ENCODE assay signal across 1 fruit fly cellular context in the genomic region with DNA sequence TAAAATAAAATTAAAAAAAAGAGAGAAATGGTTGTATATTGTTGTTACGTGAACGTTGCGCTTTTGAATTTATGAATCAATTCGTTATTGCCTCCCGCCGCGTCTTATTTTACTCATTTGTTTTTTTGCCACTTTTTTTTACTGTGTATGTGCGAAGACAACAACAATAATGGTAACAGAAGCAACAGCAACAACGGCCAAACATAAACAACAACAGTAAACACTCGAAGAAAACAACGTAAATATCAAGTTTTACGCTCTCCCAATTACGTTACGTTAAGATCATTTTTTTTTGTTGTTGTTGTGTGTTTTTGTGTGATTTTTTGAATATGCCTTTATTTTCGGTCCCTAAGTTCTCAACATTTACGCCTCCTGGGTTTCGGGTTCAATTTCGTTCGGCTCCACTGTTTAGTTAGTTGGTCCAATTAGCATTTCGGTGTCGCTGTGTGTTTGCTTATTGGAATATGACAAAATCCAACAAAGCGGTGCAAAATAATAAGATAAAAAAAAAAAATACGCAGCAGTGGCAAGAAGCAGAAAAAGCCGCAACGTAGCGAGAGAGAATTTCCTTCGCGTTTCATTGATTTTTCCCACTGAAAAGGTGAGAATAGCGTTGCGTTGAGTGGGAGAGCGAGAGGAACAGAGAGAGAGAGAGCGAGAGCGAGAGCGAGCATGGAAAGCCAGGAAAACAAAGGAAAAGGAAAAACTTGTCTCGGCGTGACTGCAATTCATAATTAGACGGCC.
TF ChIP-seq lines count a peak whose summit lies in the region.

No protein-coding gene starts in this region.

TF ChIP-seq in whole organism, embryonic, 481 proteins besides CTCF, POLR2A, EP300 and RAD21 (continued from another document and continues in another):
- TF ChIP-seq vnd (GFP tag; IDR thresholded peaks at IDR 0.05; lab: Robert Waterston, UW; ENCODE audit: partially characterized antibody) = no peak
- TF ChIP-seq CG14441 (GFP tag; IDR thresholded peaks at IDR 0.05; lab: Robert Waterston, UW) = peak; percentile 38; the same call in 1 of the 2 replicates
- TF ChIP-seq Hmr (GFP tag; optimal IDR thresholded peaks at IDR 0.05; lab: Kevin White, UChicago) = peak; percentile 48
- TF ChIP-seq Pdp1 (GFP tag; optimal IDR thresholded peaks at IDR 0.05; lab: Kevin White, UChicago) = no peak
- no peak for TF ChIP-seq eyg (GFP tag; optimal IDR thresholded peaks at IDR 0.05; lab: Kevin White, UChicago)
- peak; percentile 44 for TF ChIP-seq Oli (tag; optimal IDR thresholded peaks at IDR 0.05; lab: Kevin White, UChicago)
- TF ChIP-seq CG10543 (GFP tag; optimal IDR thresholded peaks at IDR 0.05; lab: Kevin White, UChicago) = no peak
- TF ChIP-seq CG3726 (GFP tag; IDR thresholded peaks at IDR 0.05; lab: Robert Waterston, UW) = no peak
- peak; percentile 30 for TF ChIP-seq CHES-1-like (GFP tag; optimal IDR thresholded peaks at IDR 0.05; lab: Kevin White, UChicago)
- no peak for TF ChIP-seq CG2199 (GFP tag; IDR thresholded peaks at IDR 0.05; lab: Robert Waterston, UW)
- TF ChIP-seq exex (tag; optimal IDR thresholded peaks at IDR 0.05; lab: Kevin White, UChicago) = peak; percentile 7
- no peak for TF ChIP-seq slou (GFP tag; optimal IDR thresholded peaks at IDR 0.05; lab: Kevin White, UChicago)
- no peak for TF ChIP-seq dan (GFP tag; IDR thresholded peaks at IDR 0.05; lab: Robert Waterston, UW)
- no peak for TF ChIP-seq nerfin-1 (tag; optimal IDR thresholded peaks at IDR 0.05; lab: Kevin White, UChicago)
- no peak for TF ChIP-seq CG10959 (GFP tag; IDR thresholded peaks at IDR 0.05; lab: Robert Waterston, UW)
- TF ChIP-seq yki (optimal IDR thresholded peaks at IDR 0.05; lab: Kevin White, UChicago) = peak; percentile 93
- TF ChIP-seq Nf-YA (GFP tag; IDR thresholded peaks at IDR 0.05; lab: Robert Waterston, UW) = no peak
- TF ChIP-seq HHEX (GFP tag; optimal IDR thresholded peaks at IDR 0.05; lab: Kevin White, UChicago) = peak; percentile 31
- TF ChIP-seq abd-A (tag; optimal IDR thresholded peaks at IDR 0.05; lab: Kevin White, UChicago) = no peak
- peak; percentile 20 to 27 for TF ChIP-seq dpn (GFP tag; optimal IDR thresholded peaks at IDR 0.05; lab: Kevin White, UChicago)
- TF ChIP-seq fru (optimal IDR thresholded peaks at IDR 0.05; lab: Kevin White, UChicago) = no peak
- no peak for TF ChIP-seq CG10209 (GFP tag; optimal IDR thresholded peaks at IDR 0.05; lab: Kevin White, UChicago)
- TF ChIP-seq CG1603 (tag; optimal IDR thresholded peaks at IDR 0.05; lab: Kevin White, UChicago) = peak; percentile 1
- TF ChIP-seq cas (GFP tag; IDR thresholded peaks at IDR 0.05; lab: Robert Waterston, UW) = no peak
- TF ChIP-seq CG10979 (tag; optimal IDR thresholded peaks at IDR 0.05; lab: Kevin White, UChicago) = peak; percentile 55
- no peak for TF ChIP-seq Bgb (GFP tag; IDR thresholded peaks at IDR 0.05; lab: Robert Waterston, UW; ENCODE audit: partially characterized antibody)
- TF ChIP-seq dysf (GFP tag; IDR thresholded peaks at IDR 0.05; lab: Robert Waterston, UW) = peak; percentile 39; the same call in 1 of the 3 replicates
- peak; percentile 26 for TF ChIP-seq caup (GFP tag; optimal IDR thresholded peaks at IDR 0.05; lab: Kevin White, UChicago; ENCODE audit: severe bottlenecking)
- TF ChIP-seq CG32767 (GFP tag; IDR thresholded peaks at IDR 0.05; lab: Robert Waterston, UW) = peak; percentile 49; the same call in 1 of the 2 replicates
- no peak for TF ChIP-seq ato (GFP tag; IDR thresholded peaks at IDR 0.05; lab: Robert Waterston, UW; ENCODE audit: partially characterized antibody)
- TF ChIP-seq CG6683 (GFP tag; optimal IDR thresholded peaks at IDR 0.05; lab: Kevin White, UChicago) = no peak
- TF ChIP-seq CG17802 (tag; optimal IDR thresholded peaks at IDR 0.05; lab: Kevin White, UChicago) = no peak
- TF ChIP-seq CG12659 (GFP tag; optimal IDR thresholded peaks at IDR 0.05; lab: Kevin White, UChicago) = peak; percentile 39
- TF ChIP-seq CG11456 (GFP tag; IDR thresholded peaks at IDR 0.05; lab: Robert Waterston, UW) = no peak
- no peak for TF ChIP-seq luna (GFP tag; optimal IDR thresholded peaks at IDR 0.05; lab: Kevin White, UChicago)
- no peak for TF ChIP-seq CG11093 (GFP tag; IDR thresholded peaks at IDR 0.05; lab: Robert Waterston, UW)
- TF ChIP-seq org-1 (GFP tag; optimal IDR thresholded peaks at IDR 0.05; lab: Kevin White, UChicago) = peak; percentile 27
- no peak for TF ChIP-seq CG8359 (GFP tag; optimal IDR thresholded peaks at IDR 0.05; lab: Kevin White, UChicago; ENCODE audit: borderline replicate concordance)
- no peak for TF ChIP-seq Mes4 (GFP tag; optimal IDR thresholded peaks at IDR 0.05; lab: Kevin White, UChicago)
- 0 out of 2 replicates have a peak, but pooled peaks have one; percentile 12 for TF ChIP-seq al (GFP tag; IDR thresholded peaks at IDR 0.05; lab: Robert Waterston, UW)
- no peak for TF ChIP-seq CG10147 (GFP tag; optimal IDR thresholded peaks at IDR 0.05; lab: Kevin White, UChicago)
- no peak for TF ChIP-seq CG42726 (GFP tag; IDR thresholded peaks at IDR 0.05; lab: Robert Waterston, UW; ENCODE audit: partially characterized antibody)
- peak; percentile 1 for TF ChIP-seq Antp (GFP tag; optimal IDR thresholded peaks at IDR 0.05; lab: Kevin White, UChicago)
- peak; percentile 89 for TF ChIP-seq CG17359 (tag; optimal IDR thresholded peaks at IDR 0.05; lab: Kevin White, UChicago)
- TF ChIP-seq Poxn (GFP tag; IDR thresholded peaks at IDR 0.05; lab: Robert Waterston, UW) = no peak
- no peak for TF ChIP-seq pnt (GFP tag; optimal IDR thresholded peaks at IDR 0.05; lab: Kevin White, UChicago)
- TF ChIP-seq CG14014 (GFP tag; IDR thresholded peaks at IDR 0.05; lab: Robert Waterston, UW) = no peak
- TF ChIP-seq Nf-YC (tag; optimal IDR thresholded peaks at IDR 0.05; lab: Kevin White, UChicago) = peak; percentile 21
- peak in 1 of 2 experiments; percentile 31 for TF ChIP-seq bsh (GFP tag; optimal IDR thresholded peaks at IDR 0.05; lab: Kevin White, UChicago)
- peak in 1 of 3 experiments; percentile 25 for TF ChIP-seq lola (GFP tag; optimal IDR thresholded peaks at IDR 0.05; lab: Kevin White, UChicago)
- no peak for TF ChIP-seq CG14710 (tag; optimal IDR thresholded peaks at IDR 0.05; lab: Kevin White, UChicago)
- no peak for TF ChIP-seq CG14965 (GFP tag; optimal IDR thresholded peaks at IDR 0.05; lab: Kevin White, UChicago; ENCODE audit: borderline replicate concordance)
- TF ChIP-seq toy (GFP tag; IDR thresholded peaks at IDR 0.05; lab: Robert Waterston, UW) = no peak
- TF ChIP-seq grn (GFP tag; optimal IDR thresholded peaks at IDR 0.05; lab: Kevin White, UChicago) = no peak
- no peak for TF ChIP-seq cato (GFP tag; optimal IDR thresholded peaks at IDR 0.05; lab: Kevin White, UChicago; ENCODE audit: borderline replicate concordance)
- no peak for TF ChIP-seq hb (GFP tag; IDR thresholded peaks at IDR 0.05; lab: Robert Waterston, UW; ENCODE audit: partially characterized antibody)
- no peak for TF ChIP-seq Opbp (GFP tag; IDR thresholded peaks at IDR 0.05; lab: Robert Waterston, UW; ENCODE audit: partially characterized antibody)
- no peak for TF ChIP-seq crp (GFP tag; optimal IDR thresholded peaks at IDR 0.05; lab: Kevin White, UChicago)
- TF ChIP-seq CG2202 (tag; optimal IDR thresholded peaks at IDR 0.05; lab: Kevin White, UChicago) = no peak
- no peak for TF ChIP-seq Dp (GFP tag; optimal IDR thresholded peaks at IDR 0.05; lab: Kevin White, UChicago)
- no peak for TF ChIP-seq Ravus (GFP tag; IDR thresholded peaks at IDR 0.05; lab: Robert Waterston, UW)
- peak; percentile 59 for TF ChIP-seq CG11504 (tag; optimal IDR thresholded peaks at IDR 0.05; lab: Kevin White, UChicago)
- no peak for TF ChIP-seq HmgD (GFP tag; optimal IDR thresholded peaks at IDR 0.05; lab: Kevin White, UChicago)
- TF ChIP-seq psq (GFP tag; optimal IDR thresholded peaks at IDR 0.05; lab: Kevin White, UChicago) = no peak
- TF ChIP-seq CG2129 (GFP tag; IDR thresholded peaks at IDR 0.05; lab: Robert Waterston, UW; ENCODE audit: partially characterized antibody) = no peak
- no peak for TF ChIP-seq CG2875 (GFP tag; optimal IDR thresholded peaks at IDR 0.05; lab: Kevin White, UChicago)
- no peak for TF ChIP-seq CG7372 (GFP tag; IDR thresholded peaks at IDR 0.05; lab: Robert Waterston, UW)
- no peak for TF ChIP-seq kni (GFP tag; optimal IDR thresholded peaks at IDR 0.05; lab: Kevin White, UChicago)
- TF ChIP-seq mirr (GFP tag; optimal IDR thresholded peaks at IDR 0.05; lab: Kevin White, UChicago) = no peak
- TF ChIP-seq CG12219 (GFP tag; optimal IDR thresholded peaks at IDR 0.05; lab: Kevin White, UChicago) = no peak
- TF ChIP-seq dmrt11E (tag; optimal IDR thresholded peaks at IDR 0.05; lab: Kevin White, UChicago) = peak; percentile 22
- TF ChIP-seq CG2712 (tag; optimal IDR thresholded peaks at IDR 0.05; lab: Kevin White, UChicago) = peak; percentile 39
- TF ChIP-seq Usf (GFP tag; optimal IDR thresholded peaks at IDR 0.05; lab: Kevin White, UChicago) = no peak
- TF ChIP-seq repo (GFP tag; optimal IDR thresholded peaks at IDR 0.05; lab: Kevin White, UChicago) = no peak
- TF ChIP-seq E2f1 (GFP tag; IDR thresholded peaks at IDR 0.05; lab: Robert Waterston, UW) = no peak
- peak; percentile 98 for TF ChIP-seq CG9437 (GFP tag; optimal IDR thresholded peaks at IDR 0.05; lab: Kevin White, UChicago)
- no peak; the same call in 2 of the 3 replicates for TF ChIP-seq Doc3 (GFP tag; IDR thresholded peaks at IDR 0.05; lab: Robert Waterston, UW; ENCODE audit: partially characterized antibody)
- peak; percentile 25 for TF ChIP-seq phol (tag; optimal IDR thresholded peaks at IDR 0.05; lab: Kevin White, UChicago)
- TF ChIP-seq Hr78 (GFP tag; optimal IDR thresholded peaks at IDR 0.05; lab: Kevin White, UChicago) = no peak
- TF ChIP-seq bcd (GFP tag; optimal IDR thresholded peaks at IDR 0.05; lab: Kevin White, UChicago) = no peak
- peak; percentile 36 for TF ChIP-seq cwo (GFP tag; optimal IDR thresholded peaks at IDR 0.05; lab: Kevin White, UChicago)
- no peak for TF ChIP-seq hth (optimal IDR thresholded peaks at IDR 0.05; lab: Kevin White, UChicago)
- TF ChIP-seq h (optimal IDR thresholded peaks at IDR 0.05; lab: Kevin White, UChicago) = no peak
- no peak for TF ChIP-seq nau (GFP tag; optimal IDR thresholded peaks at IDR 0.05; lab: Kevin White, UChicago)
- TF ChIP-seq CG13624 (GFP tag; optimal IDR thresholded peaks at IDR 0.05; lab: Kevin White, UChicago) = peak; percentile 40
- no peak for TF ChIP-seq klu (GFP tag; IDR thresholded peaks at IDR 0.05; lab: Robert Waterston, UW)
- TF ChIP-seq Sry-β (GFP tag; optimal IDR thresholded peaks at IDR 0.05; lab: Kevin White, UChicago) = no peak
- no peak for TF ChIP-seq nerfin-2 (GFP tag; IDR thresholded peaks at IDR 0.05; lab: Robert Waterston, UW; ENCODE audit: partially characterized antibody)
- no peak for TF ChIP-seq CG6272 (GFP tag; IDR thresholded peaks at IDR 0.05; lab: Robert Waterston, UW)
- TF ChIP-seq CG5953 (GFP tag; IDR thresholded peaks at IDR 0.05; lab: Robert Waterston, UW) = no peak
- TF ChIP-seq mam (GFP tag; optimal IDR thresholded peaks at IDR 0.05; lab: Kevin White, UChicago) = no peak
- TF ChIP-seq CG8281 (tag; optimal IDR thresholded peaks at IDR 0.05; lab: Kevin White, UChicago) = no peak
- TF ChIP-seq D19B (GFP tag; optimal IDR thresholded peaks at IDR 0.05; lab: Kevin White, UChicago) = peak; percentile 24
- no peak for TF ChIP-seq CG11723 (GFP tag; optimal IDR thresholded peaks at IDR 0.05; lab: Kevin White, UChicago)
- TF ChIP-seq gsb-n (tag; optimal IDR thresholded peaks at IDR 0.05; lab: Kevin White, UChicago) = no peak
- peak; percentile 35; the same call in 1 of the 2 replicates for TF ChIP-seq CG4730 (GFP tag; IDR thresholded peaks at IDR 0.05; lab: Robert Waterston, UW)
- no peak for TF ChIP-seq CG34224 (GFP tag; IDR thresholded peaks at IDR 0.05; lab: Robert Waterston, UW; ENCODE audit: partially characterized antibody)
- no peak for TF ChIP-seq Gsc (GFP tag; IDR thresholded peaks at IDR 0.05; lab: Robert Waterston, UW)
- no peak for TF ChIP-seq CG3065 (GFP tag; optimal IDR thresholded peaks at IDR 0.05; lab: Kevin White, UChicago)
- no peak for TF ChIP-seq CG13424 (tag; optimal IDR thresholded peaks at IDR 0.05; lab: Kevin White, UChicago)
- TF ChIP-seq HLH3B (GFP tag; IDR thresholded peaks at IDR 0.05; lab: Robert Waterston, UW) = no peak
- no peak for TF ChIP-seq CG6654 (GFP tag; optimal IDR thresholded peaks at IDR 0.05; lab: Kevin White, UChicago)
- TF ChIP-seq sna (GFP tag; IDR thresholded peaks at IDR 0.05; lab: Robert Waterston, UW; ENCODE audit: partially characterized antibody) = no peak
- TF ChIP-seq CG8388 (GFP tag; optimal IDR thresholded peaks at IDR 0.05; lab: Kevin White, UChicago) = no peak
- no peak for TF ChIP-seq CG17912 (GFP tag; optimal IDR thresholded peaks at IDR 0.05; lab: Kevin White, UChicago)
- no peak for TF ChIP-seq CG10462 (GFP tag; optimal IDR thresholded peaks at IDR 0.05; lab: Kevin White, UChicago)
- no peak for TF ChIP-seq Bdp1 (GFP tag; optimal IDR thresholded peaks at IDR 0.05; lab: Kevin White, UChicago)
- no peak for TF ChIP-seq fd102C (GFP tag; optimal IDR thresholded peaks at IDR 0.05; lab: Kevin White, UChicago)
- TF ChIP-seq Sry-δ (GFP tag; optimal IDR thresholded peaks at IDR 0.05; lab: Kevin White, UChicago) = no peak
- no peak for TF ChIP-seq CG1792 (GFP tag; optimal IDR thresholded peaks at IDR 0.05; lab: Kevin White, UChicago)
- TF ChIP-seq CG17568 (GFP tag; optimal IDR thresholded peaks at IDR 0.05; lab: Kevin White, UChicago) = no peak
- no peak for TF ChIP-seq knrl (GFP tag; IDR thresholded peaks at IDR 0.05; lab: Robert Waterston, UW; ENCODE audit: partially characterized antibody)
- no peak for TF ChIP-seq CG12744 (GFP tag; optimal IDR thresholded peaks at IDR 0.05; lab: Kevin White, UChicago)
- no peak for TF ChIP-seq CG4282 (GFP tag; optimal IDR thresholded peaks at IDR 0.05; lab: Kevin White, UChicago)
- no peak for TF ChIP-seq CG12155 (GFP tag; optimal IDR thresholded peaks at IDR 0.05; lab: Kevin White, UChicago)
- no peak for TF ChIP-seq GATAe (GFP tag; conservative IDR thresholded peaks at IDR 0.05; lab: Robert Waterston, UW)
- no peak for TF ChIP-seq ken (GFP tag; IDR thresholded peaks at IDR 0.05; lab: Robert Waterston, UW)
- TF ChIP-seq CG11560 (tag; IDR thresholded peaks at IDR 0.05; lab: Robert Waterston, UW) = no peak
- no peak for TF ChIP-seq trem (tag; optimal IDR thresholded peaks at IDR 0.05; lab: Kevin White, UChicago)
- TF ChIP-seq Xbp1 (GFP tag; optimal IDR thresholded peaks at IDR 0.05; lab: Kevin White, UChicago) = peak; percentile 48
- TF ChIP-seq tgo (GFP tag; IDR thresholded peaks at IDR 0.05; lab: Robert Waterston, UW) = peak; percentile 32; the same call in 1 of the 3 replicates
- peak; percentile 26 for TF ChIP-seq jumu (GFP tag; optimal IDR thresholded peaks at IDR 0.05; lab: Kevin White, UChicago)
- TF ChIP-seq Ssrp (tag; optimal IDR thresholded peaks at IDR 0.05; lab: Kevin White, UChicago) = peak; percentile 51
- no peak for TF ChIP-seq so (GFP tag; IDR thresholded peaks at IDR 0.05; lab: Robert Waterston, UW)
